Fruit fly (Drosophila melanogaster): ENCODE data around the gene CG15771.

CG15771 gene

dm6 chrX:5735268-5735941 is 20.0 kb upstream of the CG15771 start (continued):
- TF ChIP-seq CG10321 (GFP tag; IDR thresholded peaks at IDR 0.05) (peak; percentile 38; the same call in 1 of the 2 replicates), Asciz (GFP tag; optimal IDR thresholded peaks at IDR 0.05) (peak; percentile 49), CG11560 (tag; IDR thresholded peaks at IDR 0.05) (0 out of 3 replicates have a peak, but pooled peaks have one; percentile 43), ro (GFP tag; IDR thresholded peaks at IDR 0.05) (0 out of 2 replicates have a peak, but pooled peaks have one; percentile 13), CG1602 (GFP tag; optimal IDR thresholded peaks at IDR 0.05) (peak; percentile 59), CG10979 (tag; optimal IDR thresholded peaks at IDR 0.05) (peak; percentile 56), bigmax (GFP tag; optimal IDR thresholded peaks at IDR 0.05) (no peak), inv (GFP tag; IDR thresholded peaks at IDR 0.05; ENCODE audit: partially characterized antibody) (no peak), ewg (GFP tag; optimal IDR thresholded peaks at IDR 0.05) (peak; percentile 47), croc (GFP tag; conservative IDR thresholded peaks at IDR 0.05) (peak; percentile 65), CG11456 (GFP tag; IDR thresholded peaks at IDR 0.05) (peak; percentile 83), YL-1 (GFP tag; optimal IDR thresholded peaks at IDR 0.05) (no peak), row (GFP tag; IDR thresholded peaks at IDR 0.05) (peak; percentile 82), tll (GFP tag; optimal IDR thresholded peaks at IDR 0.05) (no peak), CoRest (tag; optimal IDR thresholded peaks at IDR 0.05) (peak; percentile 77), CG13287 (GFP tag; IDR thresholded peaks at IDR 0.05; ENCODE audit: partially characterized antibody) (no peak), pb (GFP tag; optimal IDR thresholded peaks at IDR 0.05) (no peak), ato (GFP tag; IDR thresholded peaks at IDR 0.05; ENCODE audit: partially characterized antibody) (no peak), B-H1 (GFP tag; IDR thresholded peaks at IDR 0.05) (peak; percentile 70), CG9609 (GFP tag; optimal IDR thresholded peaks at IDR 0.05) (peak; percentile 32), toy (GFP tag; IDR thresholded peaks at IDR 0.05) (peak; percentile 37; the same call in 1 of the 2 replicates), Vsx1 (GFP tag; optimal IDR thresholded peaks at IDR 0.05) (peak; percentile 25), slbo (GFP tag; IDR thresholded peaks at IDR 0.05) (peak; percentile 90), chn (GFP tag; optimal IDR thresholded peaks at IDR 0.05) (peak; percentile 58), slou (GFP tag; optimal IDR thresholded peaks at IDR 0.05) (no peak), Drgx (GFP tag; IDR thresholded peaks at IDR 0.05) (peak; percentile 89), CG17612 (GFP tag; IDR thresholded peaks at IDR 0.05) (peak; percentile 15; the same call in 1 of the 2 replicates), CG17829 (tag; optimal IDR thresholded peaks at IDR 0.05) (peak; percentile 76), dm (GFP tag; optimal IDR thresholded peaks at IDR 0.05) (no peak), Neu2 (GFP tag; optimal IDR thresholded peaks at IDR 0.05; ENCODE audit: borderline replicate concordance) (no peak), CG3163 (GFP tag; optimal IDR thresholded peaks at IDR 0.05) (no peak), CG11247 (GFP tag; IDR thresholded peaks at IDR 0.05) (peak; percentile 76), CG10959 (GFP tag; IDR thresholded peaks at IDR 0.05) (0 out of 2 replicates have a peak, but pooled peaks have one; percentile 20), pita (GFP tag; optimal IDR thresholded peaks at IDR 0.05) (no peak), chif (GFP tag; optimal IDR thresholded peaks at IDR 0.05) (peak; percentile 66 to 79), bab2 (GFP tag; optimal IDR thresholded peaks at IDR 0.05) (peak; percentile 76), ttk (GFP tag; IDR thresholded peaks at IDR 0.05) (peak; percentile 78), fd96Cb (tag; optimal IDR thresholded peaks at IDR 0.05) (peak; percentile 66), cas (GFP tag; IDR thresholded peaks at IDR 0.05) (0 out of 2 replicates have a peak, but pooled peaks have one; percentile 19), CG18619 (GFP tag; optimal IDR thresholded peaks at IDR 0.05) (peak; percentile 62), Fer2 (tag; optimal IDR thresholded peaks at IDR 0.05) (peak; percentile 36), CG6689 (GFP tag; IDR thresholded peaks at IDR 0.05) (peak; percentile 83), pnt (GFP tag; optimal IDR thresholded peaks at IDR 0.05) (peak; percentile 38), CG14014 (GFP tag; IDR thresholded peaks at IDR 0.05) (peak; percentile 81), CG12769 (tag; optimal IDR thresholded peaks at IDR 0.05) (peak; percentile 86), CG17361 (GFP tag; IDR thresholded peaks at IDR 0.05) (peak; percentile 83), fd3F (GFP tag; optimal IDR thresholded peaks at IDR 0.05) (peak; percentile 73), HLH3B (GFP tag; IDR thresholded peaks at IDR 0.05) (peak; percentile 78), CG6272 (GFP tag; IDR thresholded peaks at IDR 0.05) (peak; percentile 60)

Data from whole organism, embryonic.